Fruit fly (Drosophila melanogaster): ENCODE data around the gene CG17568.

Gene CG17568

DNA sequence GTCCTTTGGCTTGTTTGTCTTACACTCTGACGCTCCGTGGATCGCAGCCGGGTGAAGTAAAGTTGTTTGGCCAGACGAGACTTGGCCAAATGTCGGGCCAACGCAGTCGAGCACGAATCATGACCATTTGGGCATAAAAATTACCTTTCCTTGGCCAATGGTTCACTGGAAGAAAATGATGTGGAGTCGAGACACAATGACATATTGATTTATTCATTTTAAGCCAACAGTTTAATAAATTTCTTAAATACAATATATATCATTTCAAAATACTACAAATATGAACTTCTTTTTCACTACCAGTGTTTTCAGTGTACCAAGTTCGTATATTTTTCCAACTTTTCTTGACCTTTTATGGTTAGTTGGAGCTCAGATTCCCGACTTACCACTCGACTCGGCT is 20.3 kb upstream of the CG17568 start:
- TF ChIP-seq pan (optimal IDR thresholded peaks at IDR 0.05) (no peak), EcR (GFP tag; optimal IDR thresholded peaks at IDR 0.05) (no peak), Dll (optimal IDR thresholded peaks at IDR 0.05) (no peak), usp (GFP tag; optimal IDR thresholded peaks at IDR 0.05) (no peak), CG8478 (optimal IDR thresholded peaks at IDR 0.05) (no peak), psq (optimal IDR thresholded peaks at IDR 0.05) (no peak)

DNA sequence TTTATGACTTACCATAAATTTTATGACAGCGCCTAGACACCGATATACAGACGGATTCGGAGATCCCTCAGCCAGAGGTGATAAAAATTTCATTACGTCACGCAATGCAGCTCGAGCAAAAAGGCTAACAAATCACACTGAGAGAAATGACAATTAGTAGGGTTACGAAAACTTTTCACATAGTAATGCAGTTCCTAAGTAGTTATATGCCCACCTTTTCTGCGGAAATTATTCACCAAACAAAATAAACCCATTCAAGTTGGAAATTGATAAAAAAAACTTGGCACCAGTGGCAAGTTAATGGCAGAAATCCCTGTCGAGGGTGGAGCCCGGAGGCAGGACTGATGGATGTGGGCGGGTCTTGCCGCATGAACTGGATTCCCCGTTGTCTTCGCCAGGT is 18.7 kb upstream of the CG17568 start:
- no peak for TF ChIP-seq EcR (GFP tag; optimal IDR thresholded peaks at IDR 0.05)
- TF ChIP-seq usp (GFP tag; optimal IDR thresholded peaks at IDR 0.05) = no peak
- no peak for TF ChIP-seq psq (optimal IDR thresholded peaks at IDR 0.05)
- no peak for TF ChIP-seq CG8478 (optimal IDR thresholded peaks at IDR 0.05)
- no peak for TF ChIP-seq Dll (optimal IDR thresholded peaks at IDR 0.05)
- no peak for TF ChIP-seq pan (optimal IDR thresholded peaks at IDR 0.05)

- TF ChIP-seq psq (optimal IDR thresholded peaks at IDR 0.05) (no peak), EcR (GFP tag; optimal IDR thresholded peaks at IDR 0.05) (no peak), usp (GFP tag; optimal IDR thresholded peaks at IDR 0.05) (no peak), CG8478 (optimal IDR thresholded peaks at IDR 0.05) (no peak), Dll (optimal IDR thresholded peaks at IDR 0.05) (no peak), pan (optimal IDR thresholded peaks at IDR 0.05) (no peak)
Observed at dm6 chr2L:19198402-19198801, 16.9 kb upstream of the CG17568 start.

DNA sequence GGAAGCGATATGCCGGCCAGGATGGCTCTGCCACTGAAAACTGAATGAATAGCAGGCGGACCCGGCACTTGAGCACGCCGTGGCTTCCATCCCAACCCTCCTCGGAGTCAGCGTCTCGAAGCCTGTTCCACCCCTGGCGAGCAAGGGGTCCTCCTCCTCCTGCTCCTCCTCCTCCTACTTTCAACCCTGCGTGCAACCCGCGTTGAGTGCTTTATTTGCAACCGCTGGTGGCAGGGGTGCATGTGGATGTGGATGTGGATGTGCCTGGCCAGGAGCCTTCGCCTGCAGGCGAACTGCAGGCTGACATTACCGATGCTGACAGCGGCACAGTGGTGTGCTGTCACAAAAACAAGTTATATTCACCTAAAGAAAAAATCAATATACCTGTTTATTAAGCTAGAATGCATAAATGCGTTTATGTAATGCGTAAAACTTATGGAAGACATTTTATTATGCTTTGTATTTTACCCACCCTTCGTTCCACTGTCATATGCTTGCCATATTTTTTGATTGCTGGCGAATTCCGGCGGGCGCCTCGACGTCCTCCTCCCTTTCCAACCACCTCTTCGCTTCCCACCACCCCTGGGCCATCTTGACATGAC is 15.0 kb upstream of the CG17568 start:
- TF ChIP-seq pan (optimal IDR thresholded peaks at IDR 0.05) = no peak
- no peak for TF ChIP-seq usp (GFP tag; optimal IDR thresholded peaks at IDR 0.05)
- no peak for TF ChIP-seq EcR (GFP tag; optimal IDR thresholded peaks at IDR 0.05)
- no peak for TF ChIP-seq Dll (optimal IDR thresholded peaks at IDR 0.05)
- no peak for TF ChIP-seq psq (optimal IDR thresholded peaks at IDR 0.05)
- no peak for TF ChIP-seq CG8478 (optimal IDR thresholded peaks at IDR 0.05)

DNA sequence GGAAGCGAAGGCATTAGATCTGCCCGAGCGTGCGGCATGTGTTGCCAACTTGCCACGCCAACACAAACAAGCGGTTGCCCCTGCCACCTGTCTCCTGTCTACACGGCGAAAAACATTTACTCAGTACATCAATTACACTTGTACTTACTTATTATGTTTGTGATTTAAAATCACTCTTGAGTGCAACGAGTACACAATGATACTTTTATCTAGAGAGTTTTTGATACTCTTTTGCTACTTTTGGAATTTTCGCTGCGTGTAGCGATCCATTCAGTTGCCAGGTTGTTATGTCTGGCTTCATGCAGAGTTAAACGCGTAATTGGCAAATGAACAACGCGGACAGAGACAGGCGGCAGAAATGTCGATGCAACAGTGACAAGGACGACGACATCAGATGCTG is 12.2 kb upstream of the CG17568 start:
- TF ChIP-seq psq (optimal IDR thresholded peaks at IDR 0.05) (no peak), Dll (optimal IDR thresholded peaks at IDR 0.05) (no peak), usp (GFP tag; optimal IDR thresholded peaks at IDR 0.05) (no peak), EcR (GFP tag; optimal IDR thresholded peaks at IDR 0.05) (no peak), pan (optimal IDR thresholded peaks at IDR 0.05) (no peak), CG8478 (optimal IDR thresholded peaks at IDR 0.05) (no peak)

dm6 chr2L:19191789-19192297 is 10.3 kb upstream of the CG17568 start:
- TF ChIP-seq Dll (optimal IDR thresholded peaks at IDR 0.05) = no peak
- TF ChIP-seq EcR (GFP tag; optimal IDR thresholded peaks at IDR 0.05) = no peak
- TF ChIP-seq pan (optimal IDR thresholded peaks at IDR 0.05) = no peak
- no peak for TF ChIP-seq usp (GFP tag; optimal IDR thresholded peaks at IDR 0.05)
- no peak for TF ChIP-seq psq (optimal IDR thresholded peaks at IDR 0.05)
- no peak for TF ChIP-seq CG8478 (optimal IDR thresholded peaks at IDR 0.05)

DNA sequence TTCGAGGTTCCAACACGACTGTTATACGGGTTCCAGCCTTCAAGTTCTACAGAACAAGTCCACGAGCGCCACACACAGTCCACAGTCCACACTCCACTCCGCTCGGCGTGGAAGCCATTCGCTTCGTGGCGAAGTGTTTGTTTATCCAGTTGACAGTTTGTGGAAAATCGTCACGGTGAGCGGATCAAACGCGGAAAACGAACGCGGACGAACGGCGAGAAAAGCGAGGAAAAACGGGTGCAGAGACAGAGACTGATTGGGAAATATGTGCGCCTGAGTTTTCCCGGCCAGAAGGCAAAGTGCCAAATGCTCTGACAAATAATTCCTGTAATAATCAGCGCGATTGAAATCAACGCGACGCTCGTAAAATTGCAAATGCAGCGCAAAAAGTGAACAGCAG is 8.7 kb upstream of the CG17568 start, which contains the start of gene drl:
Gene drl, plus strand, starts transcription at position 148 of the 400 bp plus-strand sequence.
- no peak for TF ChIP-seq EcR (GFP tag; optimal IDR thresholded peaks at IDR 0.05)
- TF ChIP-seq pan (optimal IDR thresholded peaks at IDR 0.05) = no peak
- TF ChIP-seq CG8478 (optimal IDR thresholded peaks at IDR 0.05) = no peak
- TF ChIP-seq psq (optimal IDR thresholded peaks at IDR 0.05) = no peak
- TF ChIP-seq usp (GFP tag; optimal IDR thresholded peaks at IDR 0.05) = no peak
- no peak for TF ChIP-seq Dll (optimal IDR thresholded peaks at IDR 0.05)

DNA sequence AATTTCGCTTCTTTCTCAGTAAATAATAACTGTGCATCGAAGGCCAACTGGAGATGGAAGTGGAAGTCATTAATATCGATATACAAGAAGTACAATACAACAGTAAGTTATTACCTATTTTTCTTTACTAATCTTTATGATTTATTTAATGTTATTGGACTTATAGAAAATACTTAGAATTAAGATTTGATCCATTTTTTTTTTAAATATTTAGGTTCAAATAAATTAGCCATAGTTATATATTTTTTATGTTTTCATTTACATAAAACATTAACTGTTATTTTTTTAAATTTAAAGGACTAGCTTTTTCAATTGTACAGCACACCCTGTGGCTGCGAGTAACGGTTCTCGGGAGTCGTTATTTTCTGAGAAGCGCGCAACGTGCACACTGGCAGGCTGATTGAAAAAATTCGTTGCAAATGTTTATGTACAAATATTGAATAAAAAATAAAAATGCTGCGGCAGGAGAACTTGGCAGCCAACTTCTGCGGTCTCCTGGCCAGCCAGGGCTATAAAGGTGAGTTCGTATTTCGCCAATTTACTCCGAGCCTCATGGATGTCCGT is 4.3 kb upstream of the CG17568 start, which contains the start of the genes gammaTub37C and pigeon:
Gene gammaTub37C, minus strand, starts transcription at position 51 of the 564 bp plus-strand sequence.
Gene pigeon, plus strand, starts transcription at position 368 of the 564 bp plus-strand sequence.
- no peak for TF ChIP-seq psq (optimal IDR thresholded peaks at IDR 0.05)
- TF ChIP-seq pan (optimal IDR thresholded peaks at IDR 0.05) = no peak
- TF ChIP-seq usp (GFP tag; optimal IDR thresholded peaks at IDR 0.05) = no peak
- TF ChIP-seq EcR (GFP tag; optimal IDR thresholded peaks at IDR 0.05) = no peak
- no peak for TF ChIP-seq CG8478 (optimal IDR thresholded peaks at IDR 0.05)
- no peak for TF ChIP-seq Dll (optimal IDR thresholded peaks at IDR 0.05)

DNA sequence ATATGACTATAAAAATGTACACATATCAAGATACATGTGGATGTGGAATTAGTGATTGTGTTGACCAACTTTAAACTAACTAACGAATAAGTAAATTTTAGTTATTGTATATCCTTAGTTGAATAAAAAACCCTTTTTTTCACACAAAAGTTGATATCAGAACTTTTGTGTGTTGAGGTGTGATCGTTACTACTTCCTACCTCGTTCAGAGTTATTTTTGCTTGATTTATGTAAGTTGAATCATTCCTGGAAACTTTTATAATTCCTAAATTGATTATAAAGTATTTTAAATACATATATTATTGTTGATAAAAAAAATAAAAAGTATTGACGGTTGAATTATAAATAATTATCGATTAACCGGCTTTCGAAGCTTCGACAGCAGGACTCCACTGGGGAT is 2.2 kb upstream of the CG17568 start, which contains the start of gene CG46059:
Gene CG46059, minus strand, starts transcription at position 101 of the 400 bp plus-strand sequence.
- TF ChIP-seq CG8478 (optimal IDR thresholded peaks at IDR 0.05) (no peak), psq (optimal IDR thresholded peaks at IDR 0.05) (no peak), EcR (GFP tag; optimal IDR thresholded peaks at IDR 0.05) (no peak), pan (optimal IDR thresholded peaks at IDR 0.05) (no peak), usp (GFP tag; optimal IDR thresholded peaks at IDR 0.05) (no peak), Dll (optimal IDR thresholded peaks at IDR 0.05) (no peak)

- no peak for TF ChIP-seq psq (optimal IDR thresholded peaks at IDR 0.05)
- no peak for TF ChIP-seq Dll (optimal IDR thresholded peaks at IDR 0.05)
- no peak for TF ChIP-seq usp (GFP tag; optimal IDR thresholded peaks at IDR 0.05)
- TF ChIP-seq EcR (GFP tag; optimal IDR thresholded peaks at IDR 0.05) = no peak
- no peak for TF ChIP-seq CG8478 (optimal IDR thresholded peaks at IDR 0.05)
- TF ChIP-seq pan (optimal IDR thresholded peaks at IDR 0.05) = no peak
Observed at dm6 chr2L:19182710-19183109, 1.2 kb upstream of the CG17568 start, which contains the start of gene CG42688. Gene CG42688 (minus strand): TSS chr2L:19182810.

- TF ChIP-seq pan (optimal IDR thresholded peaks at IDR 0.05) (no peak), EcR (GFP tag; optimal IDR thresholded peaks at IDR 0.05) (no peak)
Observed at dm6 chr2L:19168095-19168697, 13.3 kb downstream of the CG17568 start.

DNA sequence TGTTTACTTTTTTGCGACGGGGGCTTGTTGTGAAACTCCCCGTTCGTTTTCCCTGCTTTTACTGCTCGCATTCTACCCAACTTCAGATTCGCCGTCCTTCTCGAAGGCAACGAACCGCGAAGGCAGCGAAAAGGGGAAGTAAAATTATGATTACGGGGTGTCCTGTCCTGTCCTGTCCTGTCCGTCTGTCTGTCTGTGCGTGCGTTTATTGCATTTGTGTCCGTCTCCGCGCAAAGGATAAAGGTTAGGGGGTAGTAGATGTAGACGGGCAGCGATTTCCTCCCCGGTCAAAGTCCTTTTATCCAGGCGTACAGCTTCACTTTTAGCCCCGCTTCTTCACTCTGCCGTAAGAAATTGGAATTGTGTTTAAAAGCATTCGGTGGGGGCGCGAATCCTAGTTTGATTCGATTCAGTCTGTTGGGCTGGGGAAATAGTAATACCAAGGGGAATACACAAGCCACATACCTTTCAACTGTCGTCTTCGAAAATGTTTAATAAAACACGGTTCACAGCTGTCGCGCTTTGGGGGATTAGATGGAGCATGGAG is 14.3 kb downstream of the CG17568 start:
- TF ChIP-seq usp (GFP tag; optimal IDR thresholded peaks at IDR 0.05) (no peak), CG8478 (optimal IDR thresholded peaks at IDR 0.05) (no peak), EcR (GFP tag; optimal IDR thresholded peaks at IDR 0.05) (no peak), Dll (optimal IDR thresholded peaks at IDR 0.05) (no peak), psq (optimal IDR thresholded peaks at IDR 0.05) (no peak), pan (optimal IDR thresholded peaks at IDR 0.05) (no peak)
